Worm (Caenorhabditis elegans) whole organism, midembryonic: ENCODE data around the gene C34E10.10.

ENCODE experiments used
- T22C8.4 ChIP-seq: fragments of 200-800 bp; sonication (Bioruptor generic); IDR thresholded peaks from 2 replicates; pipeline ENCODE4 v1.3.6; 2022; ENCODE audit warnings: missing genetic modification characterization, missing compliant biosample characterization
- cog-1 ChIP-seq: sonication (generic microtip); optimal IDR thresholded peaks from 2 replicates; lab custom pipeline; 2016; ENCODE audit warnings: missing genetic modification characterization, missing compliant biosample characterization
- flt-1 ChIP-seq: fragments of 200-800 bp; sonication (Bioruptor generic); IDR thresholded peaks from 2 replicates; pipeline ENCODE4 v1.3.6; 2022; ENCODE audit warnings: missing genetic modification characterization, missing compliant biosample characterization
- klf-2 ChIP-seq: fragments of 200-800 bp; sonication (Bioruptor generic); conservative IDR thresholded peaks from 2 replicates; pipeline ENCODE4 v1.3.6; 2022; ENCODE audit warnings: missing genetic modification reagents, missing genetic modification characterization, missing compliant biosample characterization
- med-1 ChIP-seq: sonication (generic microtip); optimal IDR thresholded peaks from 2 replicates; lab custom pipeline; 2017; ENCODE audit warnings: missing genetic modification characterization, mild to moderate bottlenecking, missing compliant biosample characterization, antibody characterized with exemption, missing genetic modification reagents; ENCODE audit not compliant: insufficient read depth
- ref-1 ChIP-seq: fragments of 200-800 bp; sonication (Bioruptor generic); conservative IDR thresholded peaks from 2 replicates; pipeline ENCODE4 v1.3.6; 2022; ENCODE audit warnings: missing genetic modification reagents, missing genetic modification characterization, missing compliant biosample characterization
- tab-1 ChIP-seq: fragments of 200-800 bp; sonication (Bioruptor generic); IDR thresholded peaks from 2 replicates; pipeline ENCODE4 v1.3.6; 2022; ENCODE audit warnings: missing genetic modification characterization, missing compliant biosample characterization
- ztf-23 ChIP-seq: fragments of 200-800 bp; sonication (Bioruptor generic); IDR thresholded peaks from 2 replicates; pipeline ENCODE4 v1.3.6; 2022; ENCODE audit warnings: missing genetic modification reagents, missing genetic modification characterization, missing compliant biosample characterization
- ztf-29 ChIP-seq: fragments of 200-800 bp; sonication (Bioruptor generic); IDR thresholded peaks from 2 replicates; pipeline ENCODE4 v1.3.6; 2022; ENCODE audit warnings: missing genetic modification reagents, missing genetic modification characterization, missing compliant biosample characterization

Gene C34E10.10

DNA sequence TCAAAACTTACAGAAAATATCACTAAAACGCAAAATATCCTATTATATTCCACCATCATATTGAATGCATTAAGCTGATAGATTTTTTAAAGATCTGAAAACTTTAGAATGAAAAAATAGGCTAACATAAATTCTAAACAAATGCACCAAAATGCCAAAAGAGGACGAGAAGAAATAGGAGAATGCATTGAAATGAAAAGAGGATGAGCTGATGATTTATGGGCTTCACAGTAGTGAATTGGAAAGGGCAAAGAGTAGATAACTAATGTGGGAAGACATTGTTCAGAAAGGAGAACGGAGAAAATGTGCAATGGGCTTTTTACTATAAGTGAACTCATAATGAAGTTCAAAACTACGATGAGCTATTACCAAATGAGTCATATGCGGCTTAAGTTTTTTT, 10.2 kb downstream of the C34E10.10 start, which contains the start of gene cutl-19:
Gene cutl-19, minus strand, starts transcription at position 101 of the 400 bp plus-strand sequence.
- TF ChIP-seq klf-2 (GFP tag; lab: Robert Waterston, UW) (no peak), T22C8.4 (no peak), med-1 (no peak), ref-1 (GFP tag; lab: Robert Waterston, UW) (no peak), cog-1 (no peak), tab-1 (GFP tag; lab: Robert Waterston, UW) (no peak), ztf-23 (GFP tag; lab: Robert Waterston, UW) (no peak), flt-1 (GFP tag; lab: Robert Waterston, UW) (no peak), ztf-29 (GFP tag; lab: Robert Waterston, UW) (no peak)

- TF ChIP-seq ref-1 (GFP tag; lab: Robert Waterston, UW) (no peak), tab-1 (GFP tag; lab: Robert Waterston, UW) (no peak), ztf-23 (GFP tag; lab: Robert Waterston, UW) (no peak), flt-1 (GFP tag; lab: Robert Waterston, UW) (no peak), T22C8.4 (no peak), klf-2 (GFP tag; lab: Robert Waterston, UW) (no peak), cog-1 (no peak), ztf-29 (GFP tag; lab: Robert Waterston, UW) (no peak), med-1 (no peak)
These were observed 12.3 kb downstream of the C34E10.10 start, which contains the start of gene ZC155.4 for ce11 chrIII:5215375-5215774. Gene ZC155.4, minus strand, starts transcription at chrIII:5215475.

DNA sequence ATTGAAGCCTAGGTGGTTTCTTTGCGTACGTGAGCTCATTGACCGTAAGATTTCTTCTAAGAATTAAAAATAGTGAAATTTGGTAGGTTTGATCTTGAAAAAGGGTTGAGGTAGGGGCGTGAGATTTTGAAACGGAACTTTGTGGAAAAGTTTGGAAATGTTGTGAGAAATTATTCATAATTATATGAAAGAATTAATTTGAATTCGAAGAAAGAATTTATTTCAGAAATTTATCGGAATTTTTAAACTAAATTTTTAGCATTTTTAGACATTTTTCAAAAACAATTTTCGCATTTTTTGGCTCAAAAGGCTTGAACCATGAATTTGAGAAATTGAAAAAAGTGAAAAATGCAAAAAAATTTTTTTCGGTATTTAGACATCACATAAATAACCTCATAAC, 13.5 kb downstream of the C34E10.10 start:
- TF ChIP-seq ztf-23 (GFP tag; lab: Robert Waterston, UW) (no peak), ref-1 (GFP tag; lab: Robert Waterston, UW) (no peak), flt-1 (GFP tag; lab: Robert Waterston, UW) (no peak), med-1 (no peak), tab-1 (GFP tag; lab: Robert Waterston, UW) (no peak), ztf-29 (GFP tag; lab: Robert Waterston, UW) (no peak), cog-1 (no peak), klf-2 (GFP tag; lab: Robert Waterston, UW) (no peak), T22C8.4 (no peak)

ce11 chrIII:5211137-5211648, 16.5 kb downstream of the C34E10.10 start:
- TF ChIP-seq ztf-23 (GFP tag; lab: Robert Waterston, UW) (peak; percentile 78), flt-1 (GFP tag; lab: Robert Waterston, UW) (peak; percentile 80; the same call in 1 of the 2 replicates), tab-1 (GFP tag; lab: Robert Waterston, UW) (peak; percentile 88), ztf-29 (GFP tag; lab: Robert Waterston, UW) (peak; percentile 42; the same call in 1 of the 2 replicates), med-1 (peak; percentile 12), klf-2 (GFP tag; lab: Robert Waterston, UW) (peak; percentile 75), ref-1 (GFP tag; lab: Robert Waterston, UW) (peak; percentile 65; the same call in 1 of the 2 replicates)

DNA sequence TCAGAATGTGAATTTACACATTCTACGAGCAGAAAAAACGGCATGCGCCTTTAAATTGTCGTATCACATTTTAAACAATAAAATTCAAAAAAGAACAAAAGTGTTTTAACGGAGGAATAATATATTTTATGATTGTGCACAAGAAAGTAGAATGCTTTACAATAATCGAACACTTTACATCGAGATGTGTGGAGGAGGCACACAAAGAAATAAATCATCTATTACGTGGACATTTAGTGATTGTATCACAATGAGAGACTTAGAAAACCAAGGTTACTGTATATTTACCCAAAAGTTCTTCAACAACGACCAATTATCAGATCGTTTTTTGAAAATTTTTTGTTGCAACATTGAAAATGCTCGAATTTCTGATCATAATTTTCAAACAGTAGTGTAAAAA, 17.4 kb downstream of the C34E10.10 start:
- TF ChIP-seq tab-1 (GFP tag; lab: Robert Waterston, UW) (no peak), flt-1 (GFP tag; lab: Robert Waterston, UW) (no peak), cog-1 (no peak), T22C8.4 (no peak), med-1 (no peak), ztf-23 (GFP tag; lab: Robert Waterston, UW) (no peak), ztf-29 (GFP tag; lab: Robert Waterston, UW) (no peak), ref-1 (GFP tag; lab: Robert Waterston, UW) (no peak), klf-2 (GFP tag; lab: Robert Waterston, UW) (no peak)

ce11 chrIII:5208992-5209391, 18.7 kb downstream of the C34E10.10 start, which contains the start of gene syx-16:
Gene syx-16, minus strand, starts transcription at chrIII:5209109.
- TF ChIP-seq cog-1: no peak
- no peak for TF ChIP-seq tab-1 (GFP tag; lab: Robert Waterston, UW)
- no peak for TF ChIP-seq ztf-23 (GFP tag; lab: Robert Waterston, UW)
- no peak for TF ChIP-seq med-1
- TF ChIP-seq flt-1 (GFP tag; lab: Robert Waterston, UW): no peak

ce11 chrIII:5206861-5207414, 20.7 kb downstream of the C34E10.10 start, which contains the start of gene morc-1:
Gene morc-1, minus strand, starts transcription at chrIII:5206911.
- TF ChIP-seq ref-1 (GFP tag; lab: Robert Waterston, UW) (no peak), ztf-23 (GFP tag; lab: Robert Waterston, UW) (no peak), tab-1 (GFP tag; lab: Robert Waterston, UW) (no peak), cog-1 (no peak), T22C8.4 (no peak), med-1 (no peak), ztf-29 (GFP tag; lab: Robert Waterston, UW) (no peak), flt-1 (GFP tag; lab: Robert Waterston, UW) (no peak), klf-2 (GFP tag; lab: Robert Waterston, UW) (no peak)

- TF ChIP-seq T22C8.4: no peak
- TF ChIP-seq ref-1 (GFP tag; lab: Robert Waterston, UW): no peak
- TF ChIP-seq ztf-23 (GFP tag; lab: Robert Waterston, UW): no peak
- TF ChIP-seq tab-1 (GFP tag; lab: Robert Waterston, UW): no peak
- TF ChIP-seq cog-1: no peak
- TF ChIP-seq klf-2 (GFP tag; lab: Robert Waterston, UW): no peak
- TF ChIP-seq flt-1 (GFP tag; lab: Robert Waterston, UW): no peak
- TF ChIP-seq ztf-29 (GFP tag; lab: Robert Waterston, UW): no peak
- TF ChIP-seq med-1: no peak
These were observed 24.4 kb downstream of the C34E10.10 start for ce11 chrIII:5203310-5203709.

ce11 chrIII:5202641-5203040, 25.0 kb downstream of the C34E10.10 start:
- no peak for TF ChIP-seq ztf-23 (GFP tag; lab: Robert Waterston, UW)
- no peak for TF ChIP-seq klf-2 (GFP tag; lab: Robert Waterston, UW)
- no peak for TF ChIP-seq med-1
- no peak for TF ChIP-seq ztf-29 (GFP tag; lab: Robert Waterston, UW)
- TF ChIP-seq tab-1 (GFP tag; lab: Robert Waterston, UW): no peak
- no peak for TF ChIP-seq T22C8.4
- TF ChIP-seq cog-1: no peak
- no peak for TF ChIP-seq flt-1 (GFP tag; lab: Robert Waterston, UW)
- no peak for TF ChIP-seq ref-1 (GFP tag; lab: Robert Waterston, UW)
